Fruit fly (Drosophila melanogaster): Measurements from ENCODE around the gene 7B2.

Gene 7B2

dm6 chr3R:5412987-5413386 is 36.4 kb downstream of the 7B2 start:
- TF ChIP-seq Pif1B (GFP tag; optimal IDR thresholded peaks at IDR 0.05) (no peak), CG8159 (tag; optimal IDR thresholded peaks at IDR 0.05) (peak; percentile 36), CG8301 (tag; optimal IDR thresholded peaks at IDR 0.05) (peak; percentile 11)

- TF ChIP-seq CG34367 (tag; optimal IDR thresholded peaks at IDR 0.05): no peak
- no peak for TF ChIP-seq CG8159 (tag; optimal IDR thresholded peaks at IDR 0.05)
- TF ChIP-seq CG4496 (GFP tag; IDR thresholded peaks at IDR 0.05): no peak
- no peak for TF ChIP-seq CG12605 (GFP tag; IDR thresholded peaks at IDR 0.05)
- TF ChIP-seq CG17806 (tag; optimal IDR thresholded peaks at IDR 0.05): no peak
- TF ChIP-seq Snoo (tag; optimal IDR thresholded peaks at IDR 0.05): no peak
- TF ChIP-seq CG13204 (GFP tag; optimal IDR thresholded peaks at IDR 0.05): no peak
- TF ChIP-seq CG10348 (GFP tag; IDR thresholded peaks at IDR 0.05): no peak
- TF ChIP-seq CG9948 (tag; optimal IDR thresholded peaks at IDR 0.05): no peak
- no peak for TF ChIP-seq CG32121 (GFP tag; IDR thresholded peaks at IDR 0.05)
Measured at dm6 chr3R:5414147-5414748, 37.7 kb downstream of the 7B2 start, which contains the start of gene CG14669. TSS of gene CG14669 (plus strand) at chr3R:5414527.

- TF ChIP-seq CG17806 (tag; optimal IDR thresholded peaks at IDR 0.05): no peak
- no peak for TF ChIP-seq Ets98B (GFP tag; IDR thresholded peaks at IDR 0.05)
- no peak for TF ChIP-seq CG14655 (GFP tag; optimal IDR thresholded peaks at IDR 0.05)
- TF ChIP-seq Pif1A (GFP tag; optimal IDR thresholded peaks at IDR 0.05): no peak
- no peak for TF ChIP-seq CG8159 (tag; optimal IDR thresholded peaks at IDR 0.05)
- TF ChIP-seq CG15710 (tag; optimal IDR thresholded peaks at IDR 0.05): no peak
- TF ChIP-seq fd96Ca (GFP tag; IDR thresholded peaks at IDR 0.05): no peak
- no peak for TF ChIP-seq CG34367 (tag; optimal IDR thresholded peaks at IDR 0.05)
- no peak for TF ChIP-seq D1 (tag; optimal IDR thresholded peaks at IDR 0.05)
- TF ChIP-seq EcR (GFP tag; optimal IDR thresholded peaks at IDR 0.05): no peak
- no peak for TF ChIP-seq CG8301 (tag; optimal IDR thresholded peaks at IDR 0.05)
Measured at dm6 chr3R:5420454-5420853, 43.9 kb downstream of the 7B2 start.

dm6 chr3R:5422123-5422522 is 45.5 kb downstream of the 7B2 start:
- peak; percentile 3 for TF ChIP-seq CG8159 (tag; optimal IDR thresholded peaks at IDR 0.05)
- TF ChIP-seq CG10348 (GFP tag; IDR thresholded peaks at IDR 0.05): no peak
- peak; percentile 59; the same call in 1 of the 3 replicates for TF ChIP-seq CG4496 (GFP tag; IDR thresholded peaks at IDR 0.05)
- peak; percentile 11 for TF ChIP-seq CG14655 (GFP tag; optimal IDR thresholded peaks at IDR 0.05)
- peak; percentile 50; the same call in 1 of the 2 replicates for TF ChIP-seq Ets98B (GFP tag; IDR thresholded peaks at IDR 0.05)
- TF ChIP-seq CG9948 (tag; optimal IDR thresholded peaks at IDR 0.05): no peak

- TF ChIP-seq CG10348 (GFP tag; IDR thresholded peaks at IDR 0.05): no peak
- no peak for TF ChIP-seq fd96Ca (GFP tag; IDR thresholded peaks at IDR 0.05)
- TF ChIP-seq CG34367 (tag; optimal IDR thresholded peaks at IDR 0.05): no peak
- TF ChIP-seq CG12605 (GFP tag; IDR thresholded peaks at IDR 0.05): no peak
- TF ChIP-seq CG4496 (GFP tag; IDR thresholded peaks at IDR 0.05): no peak
- TF ChIP-seq Ets98B (GFP tag; IDR thresholded peaks at IDR 0.05): no peak
- TF ChIP-seq CG32121 (GFP tag; IDR thresholded peaks at IDR 0.05): no peak
- no peak for TF ChIP-seq CG9948 (tag; optimal IDR thresholded peaks at IDR 0.05)
- TF ChIP-seq Snoo (tag; optimal IDR thresholded peaks at IDR 0.05): no peak
- no peak for TF ChIP-seq rn (GFP tag; IDR thresholded peaks at IDR 0.05)
- no peak for TF ChIP-seq CG8301 (tag; optimal IDR thresholded peaks at IDR 0.05)
- no peak for TF ChIP-seq CG8159 (tag; optimal IDR thresholded peaks at IDR 0.05)
- no peak for TF ChIP-seq Pif1B (GFP tag; optimal IDR thresholded peaks at IDR 0.05)
- no peak for TF ChIP-seq CG14655 (GFP tag; optimal IDR thresholded peaks at IDR 0.05)
- TF ChIP-seq CG13204 (GFP tag; optimal IDR thresholded peaks at IDR 0.05): no peak
- no peak for TF ChIP-seq CG15710 (tag; optimal IDR thresholded peaks at IDR 0.05)
Measured at dm6 chr3R:5427157-5427556, 50.6 kb downstream of the 7B2 start, which contains the start of gene CG12147. TSS of gene CG12147 (minus strand) at chr3R:5427257.

Measured in whole organism, pupa.